Worm (Caenorhabditis elegans) whole organism, L4 larva: Measurements from ENCODE around the gene glb-9.
A peak's percentile ranks its signal among the peaks of the same experiment; 100 is the strongest.

Experiments
- D1046.2 ChIP-seq: fragments of 200-800 bp; sonication (Bioruptor generic); IDR thresholded peaks from 2 replicates; pipeline ENCODE4 v1.3.6; 2022; ENCODE audit warnings: missing genetic modification characterization, missing compliant biosample characterization
- F10B5.3 ChIP-seq: sonication (generic microtip); optimal IDR thresholded peaks from 2 replicates; lab custom pipeline; 2016; ENCODE audit warnings: mild to moderate bottlenecking, missing genetic modification characterization, missing compliant biosample characterization
- F49E8.2 ChIP-seq: sonication (generic microtip); optimal IDR thresholded peaks from 2 replicates; lab custom pipeline; 2016; ENCODE audit warnings: missing compliant biosample characterization, mild to moderate bottlenecking, missing genetic modification characterization, borderline replicate concordance
- R02D3.7 ChIP-seq: fragments of 150-350 bp; sonication (generic microtip); optimal IDR thresholded peaks from 3 replicates; lab custom pipeline; 2014; ENCODE audit warnings: missing biosample characterization, missing genetic modification characterization
- ceh-82 ChIP-seq: sonication (generic microtip); optimal IDR thresholded peaks from 2 replicates; lab custom pipeline; 2017; ENCODE audit warnings: missing biosample characterization, missing genetic modification characterization
- ces-1 ChIP-seq: fragments of 150-350 bp; sonication (generic microtip); optimal IDR thresholded peaks from 4 replicates; lab custom pipeline; 2014; ENCODE audit warnings: missing biosample characterization, missing genetic modification reagents, missing genetic modification characterization
- daf-19 ChIP-seq: fragments of 200-800 bp; sonication (Bioruptor generic); conservative IDR thresholded peaks from 2 replicates; pipeline ENCODE4 v1.3.6; 2022; ENCODE audit warnings: missing genetic modification characterization, missing compliant biosample characterization
- fos-1 ChIP-seq: fragments of 150-350 bp; optimal IDR thresholded peaks from 2 replicates; lab custom pipeline; 2014; ENCODE audit warnings: missing biosample characterization, missing genetic modification characterization
- hlh-30 ChIP-seq: sonication (generic microtip); optimal IDR thresholded peaks from 2 replicates; lab custom pipeline; 2017; ENCODE audit warnings: antibody characterized with exemption, mild to moderate bottlenecking, missing genetic modification characterization, missing compliant biosample characterization; ENCODE audit not compliant: insufficient read depth
- jun-1 ChIP-seq: fragments of 150-350 bp; optimal IDR thresholded peaks from 2 replicates; lab custom pipeline; 2014; ENCODE audit warnings: missing biosample characterization, missing genetic modification reagents, missing genetic modification characterization
- lim-7 ChIP-seq: fragments of 200-800 bp; sonication (Bioruptor generic); IDR thresholded peaks from 2 replicates; pipeline ENCODE4 v1.3.6; 2022; ENCODE audit warnings: missing genetic modification characterization, missing compliant biosample characterization
- lsy-2 ChIP-seq, 2 experiments: fragments of 150-350 bp in 1 of 2; sonication (generic microtip) in 1 of 2; optimal IDR thresholded peaks; 2 replicates each; lab custom pipeline; 2014 to 2017; ENCODE audit warnings: missing biosample characterization in 2 of 2, missing genetic modification characterization in 2 of 2
- madf-5 ChIP-seq, 2 experiments: fragments of 200-800 bp; sonication (Bioruptor generic); IDR thresholded peaks; 2 replicates each; pipeline ENCODE4 v1.3.6; 2022; ENCODE audit warnings: missing compliant biosample characterization in 2 of 2, missing genetic modification characterization in 2 of 2
- mdl-1 ChIP-seq, 2 experiments: fragments of 150-350 bp in 1 of 2; sonication (generic microtip) in 1 of 2; optimal IDR thresholded peaks; 2 replicates each; lab custom pipeline; 2014 to 2017; ENCODE audit warnings: missing biosample characterization in 2 of 2, missing genetic modification characterization in 2 of 2
- mep-1 ChIP-seq: fragments of 150-350 bp; sonication (generic microtip); optimal IDR thresholded peaks from 3 replicates; lab custom pipeline; 2014; ENCODE audit warnings: missing biosample characterization, missing genetic modification characterization
- mes-2 ChIP-seq: sonication (generic microtip); optimal IDR thresholded peaks from 2 replicates; lab custom pipeline; 2016; ENCODE audit warnings: missing genotype, mild to moderate bottlenecking, missing genetic modification characterization, missing compliant biosample characterization; ENCODE audit not compliant: poor library complexity, severe bottlenecking
- nhr-102 ChIP-seq: sonication (generic microtip); optimal IDR thresholded peaks from 2 replicates; lab custom pipeline; 2016; ENCODE audit warnings: mild to moderate bottlenecking, missing genetic modification characterization, moderate library complexity, missing compliant biosample characterization
- nhr-111 ChIP-seq: fragments of 200-800 bp; sonication (Bioruptor generic); optimal IDR thresholded peaks from 2 replicates; lab custom pipeline; 2018; ENCODE audit warnings: mild to moderate bottlenecking, missing genetic modification characterization, missing compliant biosample characterization
- nhr-25 ChIP-seq: sonication (generic microtip); optimal IDR thresholded peaks from 2 replicates; lab custom pipeline; 2017; ENCODE audit warnings: missing genetic modification characterization, mild to moderate bottlenecking, missing compliant biosample characterization, antibody characterized with exemption, moderate library complexity, borderline replicate concordance; ENCODE audit not compliant: insufficient read depth
- nhr-28 ChIP-seq: fragments of 150-350 bp; optimal IDR thresholded peaks from 2 replicates; lab custom pipeline; 2014; ENCODE audit warnings: missing biosample characterization, missing genetic modification characterization
- nhr-42 ChIP-seq: fragments of 200-800 bp; sonication (Bioruptor generic); IDR thresholded peaks from 2 replicates; pipeline ENCODE4 v1.3.6; 2022; ENCODE audit warnings: missing genetic modification characterization, missing compliant biosample characterization
- nhr-76 ChIP-seq: fragments of 150-350 bp; optimal IDR thresholded peaks from 2 replicates; lab custom pipeline; 2014; ENCODE audit warnings: missing biosample characterization, missing genetic modification characterization
- php-3 ChIP-seq: fragments of 200-800 bp; sonication (Bioruptor generic); IDR thresholded peaks from 2 replicates; pipeline ENCODE4 v1.3.6; 2022; ENCODE audit warnings: missing genetic modification reagents, missing genetic modification characterization, missing compliant biosample characterization
- pqm-1 ChIP-seq: sonication (generic microtip); optimal IDR thresholded peaks from 2 replicates; lab custom pipeline; 2017; ENCODE audit warnings: missing biosample characterization, missing genetic modification characterization
- rbr-2 ChIP-seq: sonication (generic microtip); optimal IDR thresholded peaks from 2 replicates; lab custom pipeline; 2016; ENCODE audit warnings: missing genotype, missing genetic modification characterization, missing compliant biosample characterization
- set-16 ChIP-seq: fragments of 200-800 bp; sonication (Bioruptor generic); IDR thresholded peaks from 2 replicates; pipeline ENCODE4 v1.3.6; 2022; ENCODE audit warnings: missing genetic modification reagents, missing genetic modification characterization, missing compliant biosample characterization
- unc-62 ChIP-seq, 3 experiments: fragments of 150-350 bp in 1 of 3; sonication (generic microtip); optimal IDR thresholded peaks in 2 of 3; peaks in 1 of 3; 1 replicate in 1 of 3; 2 replicates in 2 of 3; lab custom pipeline; 2014 to 2017; ENCODE audit warnings: missing biosample characterization in 3 of 3, missing genetic modification characterization in 3 of 3, missing genetic modification reagents in 3 of 3, missing genotype in 1 of 3
- vab-7 ChIP-seq: fragments of 200-800 bp; sonication (Bioruptor generic); IDR thresholded peaks from 2 replicates; pipeline ENCODE4 v1.3.6; 2022; ENCODE audit warnings: missing genetic modification reagents, missing genetic modification characterization, missing compliant biosample characterization
- zfp-2 ChIP-seq: sonication (generic microtip); optimal IDR thresholded peaks from 2 replicates; lab custom pipeline; 2016; ENCODE audit warnings: mild to moderate bottlenecking, missing genetic modification characterization, missing compliant biosample characterization
- zip-2 ChIP-seq: fragments of 150-350 bp; optimal IDR thresholded peaks from 2 replicates; lab custom pipeline; 2014; ENCODE audit warnings: missing biosample characterization, missing genetic modification characterization
- ztf-7 ChIP-seq: fragments of 150-350 bp; optimal IDR thresholded peaks from 2 replicates; lab custom pipeline; 2014; ENCODE audit warnings: missing biosample characterization, missing genetic modification characterization

Gene glb-9

DNA sequence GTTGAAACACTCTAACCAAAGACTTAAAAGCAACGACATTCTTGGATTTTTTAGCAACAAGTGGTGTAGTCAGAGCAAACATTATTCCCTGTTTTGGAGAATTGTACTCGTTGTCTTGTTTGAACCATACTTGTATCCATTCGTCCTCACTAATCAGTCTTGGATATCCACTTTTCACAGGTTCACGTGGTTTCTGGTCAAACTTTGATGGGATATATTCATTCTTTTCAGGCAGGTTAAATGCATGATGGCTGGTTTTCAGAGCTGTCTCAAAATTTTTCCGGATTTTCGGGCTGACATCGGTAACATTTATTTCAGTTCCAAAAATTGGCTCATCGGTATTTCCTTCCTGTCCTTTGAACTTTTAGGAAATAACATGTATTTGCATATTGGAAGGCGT lies 2.3 kb upstream of the glb-9 start:
- peak in 1 of 2 experiments; percentile 95 for TF ChIP-seq unc-62 (GFP tag; optimal IDR thresholded peaks at IDR 0.05 in 1 of 2; lab: Kevin White, UChicago)
- TF ChIP-seq unc-62 (tag; optimal IDR thresholded peaks at IDR 0.05; lab: Kevin White, UChicago), result no peak
- no peak for TF ChIP-seq lim-7 (GFP tag; lab: Robert Waterston, UW)

DNA sequence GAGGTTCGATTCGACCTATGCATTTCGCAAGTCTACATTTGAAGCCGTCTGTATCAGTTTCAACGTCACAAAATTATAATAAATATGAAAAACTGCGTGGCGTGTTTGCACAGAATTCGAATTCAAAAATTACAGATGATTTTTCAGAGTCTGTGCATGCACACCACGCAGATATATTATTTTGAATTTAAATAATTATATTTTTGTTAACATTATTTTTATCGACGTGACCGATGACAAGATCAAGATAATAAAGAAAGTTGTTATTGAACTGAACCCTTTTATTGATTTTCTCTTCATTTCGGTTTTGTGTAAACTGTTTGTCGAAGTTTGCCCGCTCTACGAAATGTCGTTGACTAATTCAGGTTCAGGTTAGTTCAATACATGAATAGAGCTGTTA lies 14.1 kb downstream of the glb-9 start, which contains the start of gene C28F5.1:
Gene C28F5.1 (plus strand): TSS at position 301 of the 400 bp plus-strand sequence.
- TF ChIP-seq mdl-1 (tag; optimal IDR thresholded peaks at IDR 0.05; lab: Kevin White, UChicago), result no peak
- TF ChIP-seq nhr-25 (tag; lab: Kevin White, UChicago), result no peak
- no peak for TF ChIP-seq rbr-2 (tag; lab: Kevin White, UChicago)
- TF ChIP-seq lsy-2 (tag; optimal IDR thresholded peaks at IDR 0.05; lab: Kevin White, UChicago), result no peak
- no peak for TF ChIP-seq R02D3.7 (tag; lab: Kevin White, UChicago)
- TF ChIP-seq ceh-82 (tag; lab: Kevin White, UChicago), result no peak
- no peak for TF ChIP-seq mep-1 (tag; lab: Kevin White, UChicago)
- no peak for TF ChIP-seq daf-19

DNA sequence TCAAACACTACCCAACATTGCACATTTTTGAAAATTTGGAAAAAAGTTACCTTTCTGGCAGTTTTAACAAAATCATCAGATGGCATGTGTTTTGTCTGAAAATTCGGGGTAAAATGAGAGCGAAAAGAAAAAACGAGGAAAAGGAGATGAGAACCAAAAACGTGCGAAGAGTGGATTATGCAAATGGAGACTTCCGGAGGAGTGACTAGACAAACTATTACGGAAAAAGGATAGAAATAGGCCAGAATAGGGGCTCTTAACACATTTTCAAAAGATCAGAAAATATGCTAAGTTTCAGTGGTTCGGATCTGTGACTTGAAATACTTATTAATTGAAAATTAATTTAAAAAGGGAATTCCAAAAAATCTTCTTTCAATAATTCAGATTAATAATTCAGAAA lies 19.7 kb downstream of the glb-9 start, which contains the start of gene srab-14:
Gene srab-14 (minus strand): TSS at position 101 of the 400 bp plus-strand sequence.
- TF ChIP-seq zfp-2 (tag; lab: Kevin White, UChicago) (no peak), vab-7 (GFP tag; lab: Robert Waterston, UW) (no peak), hlh-30 (tag; lab: Kevin White, UChicago) (no peak), nhr-102 (no peak), nhr-76 (tag; lab: Kevin White, UChicago) (no peak), nhr-111 (GFP tag; lab: Kevin White, UChicago) (no peak)

DNA sequence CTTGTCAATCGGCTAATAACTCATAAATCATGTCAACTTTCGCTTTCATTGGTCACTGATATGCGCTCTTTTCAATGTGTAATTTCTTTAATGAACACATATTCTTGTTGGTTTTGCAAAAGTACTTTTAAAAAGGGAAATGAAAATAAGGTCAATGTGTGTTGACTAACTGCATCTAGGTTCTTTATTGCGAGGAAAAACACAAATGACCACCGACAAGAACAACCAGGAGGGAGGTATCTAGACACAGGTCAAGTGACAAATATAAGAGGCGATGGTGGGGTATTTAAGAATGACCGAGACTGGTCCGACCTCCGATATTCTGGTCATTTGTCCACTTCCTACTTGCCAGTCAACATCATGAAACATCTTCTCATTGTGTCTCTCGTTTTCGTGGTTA lies 23.1 kb downstream of the glb-9 start, which contains the start of gene spi-1:
Gene spi-1 (plus strand): TSS at position 178 of the 400 bp plus-strand sequence.
- peak in 1 of 2 experiments; percentile 85 for TF ChIP-seq unc-62 (GFP tag; optimal IDR thresholded peaks at IDR 0.05 in 1 of 2; lab: Kevin White, UChicago)
- no peak for TF ChIP-seq unc-62 (tag; optimal IDR thresholded peaks at IDR 0.05; lab: Kevin White, UChicago)
- no peak for TF ChIP-seq mes-2 (tag; lab: Kevin White, UChicago)
- no peak for TF ChIP-seq nhr-76 (tag; lab: Kevin White, UChicago)
- TF ChIP-seq madf-5 (GFP tag; IDR thresholded peaks at IDR 0.05; lab: Robert Waterston, UW), result no peak
- TF ChIP-seq F10B5.3 (tag; lab: Kevin White, UChicago), result no peak
- TF ChIP-seq php-3 (GFP tag; lab: Robert Waterston, UW), result no peak
- TF ChIP-seq set-16 (GFP tag; lab: Robert Waterston, UW), result no peak
- peak; percentile 42 for TF ChIP-seq hlh-30 (tag; lab: Kevin White, UChicago)
- TF ChIP-seq D1046.2, result no peak
- no peak for TF ChIP-seq ztf-7
- no peak for TF ChIP-seq ces-1

DNA sequence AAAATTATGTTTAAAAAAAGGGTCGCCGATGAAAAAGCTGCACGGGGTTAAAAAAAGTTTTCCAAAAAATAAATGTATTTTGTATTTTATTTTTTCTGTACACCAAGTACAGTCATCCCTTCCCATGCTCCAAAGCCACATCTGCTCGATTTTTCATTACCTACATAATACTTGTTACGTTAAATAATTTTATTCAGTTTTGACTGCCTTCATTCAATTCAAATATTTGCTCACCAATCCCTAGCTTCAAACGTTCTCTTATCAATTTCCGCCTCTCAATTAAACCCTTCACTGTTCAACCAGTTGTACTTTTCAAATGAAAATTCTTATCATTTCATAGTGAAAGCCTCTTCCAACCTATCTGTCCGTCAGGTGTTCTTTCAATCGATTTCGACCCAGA lies 25.0 kb downstream of the glb-9 start, which contains the start of gene R10H1.1:
Gene R10H1.1 (plus strand): TSS at position 301 of the 400 bp plus-strand sequence.
- TF ChIP-seq fos-1 (tag; lab: Kevin White, UChicago) (no peak), F49E8.2 (tag; lab: Kevin White, UChicago) (no peak), pqm-1 (tag; lab: Kevin White, UChicago) (peak; percentile 63), zip-2 (tag; lab: Kevin White, UChicago) (no peak), unc-62 (GFP tag; optimal IDR thresholded peaks at IDR 0.05 in 1 of 2; lab: Kevin White, UChicago) (no peak), unc-62 (tag; optimal IDR thresholded peaks at IDR 0.05; lab: Kevin White, UChicago) (no peak), nhr-42 (GFP tag; lab: Robert Waterston, UW) (no peak), nhr-28 (tag; lab: Kevin White, UChicago) (peak; percentile 42), jun-1 (tag; lab: Kevin White, UChicago) (no peak), set-16 (GFP tag; lab: Robert Waterston, UW) (no peak)
